Worm (Caenorhabditis elegans) whole organism, L3 larva: ENCODE results near the gene fipr-8.

ENCODE experiments used
- R02D3.7 ChIP-seq: fragments of 150-350 bp; optimal IDR thresholded peaks from 2 replicates; lab custom pipeline; 2014; ENCODE audit warnings: missing biosample characterization, missing genetic modification characterization
- ZK546.5 ChIP-seq: sonication (generic microtip); optimal IDR thresholded peaks from 2 replicates; lab custom pipeline; 2017; ENCODE audit warnings: missing biosample characterization, missing genetic modification characterization
- aly-2 ChIP-seq: fragments of 150-350 bp; optimal IDR thresholded peaks from 2 replicates; lab custom pipeline; 2014; ENCODE audit warnings: missing biosample characterization, missing genetic modification characterization
- ama-1 ChIP-seq: fragments of 150-350 bp; optimal IDR thresholded peaks from 2 replicates; lab custom pipeline; 2018
- ceh-16 ChIP-seq: sonication (generic microtip); optimal IDR thresholded peaks from 2 replicates; lab custom pipeline; 2017; ENCODE audit warnings: missing biosample characterization, missing genetic modification characterization
- ceh-28 ChIP-seq: fragments of 150-350 bp; optimal IDR thresholded peaks from 2 replicates; lab custom pipeline; 2014; ENCODE audit warnings: missing biosample characterization, missing genetic modification reagents, missing genetic modification characterization
- ceh-82 ChIP-seq: fragments of 150-350 bp; optimal IDR thresholded peaks from 2 replicates; lab custom pipeline; 2014; ENCODE audit warnings: missing biosample characterization, missing genetic modification characterization
- ceh-9 ChIP-seq: sonication (generic microtip); optimal IDR thresholded peaks from 2 replicates; lab custom pipeline; 2018; ENCODE audit warnings: missing biosample characterization, missing genetic modification characterization
- daf-12 ChIP-seq: fragments of 150-350 bp; optimal IDR thresholded peaks from 2 replicates; lab custom pipeline; 2014; ENCODE audit warnings: missing biosample characterization, missing genetic modification reagents, missing genetic modification characterization
- egl-27 ChIP-seq: sonication (generic microtip); optimal IDR thresholded peaks from 4 replicates; lab custom pipeline; 2017; ENCODE audit warnings: missing biosample characterization, missing genetic modification reagents, missing genetic modification characterization
- egl-5 ChIP-seq: fragments of 150-350 bp; optimal IDR thresholded peaks from 2 replicates; lab custom pipeline; 2017; ENCODE audit warnings: missing biosample characterization, missing genetic modification reagents, missing genetic modification characterization, inconsistent platforms
- elt-1 ChIP-seq: fragments of 150-350 bp; optimal IDR thresholded peaks from 2 replicates; lab custom pipeline; 2014; ENCODE audit warnings: missing biosample characterization, missing genetic modification characterization
- elt-2 ChIP-seq: sonication (generic microtip); optimal IDR thresholded peaks from 2 replicates; lab custom pipeline; 2016; ENCODE audit warnings: missing genetic modification reagents, mild to moderate bottlenecking, missing genetic modification characterization, missing compliant biosample characterization
- elt-3 ChIP-seq, 3 experiments: fragments of 150-350 bp in 1 of 3; sonication (generic microtip) in 2 of 3; optimal IDR thresholded peaks; 2 replicates in 2 of 3; 4 replicates in 1 of 3; lab custom pipeline; 2014 to 2017; ENCODE audit warnings: missing biosample characterization in 3 of 3, missing genetic modification characterization in 3 of 3
- eor-1 ChIP-seq, 2 experiments: fragments of 150-350 bp; optimal IDR thresholded peaks; 2 replicates each; lab custom pipeline; 2014 to 2018; ENCODE audit warnings: missing biosample characterization in 2 of 2, missing genetic modification characterization in 2 of 2
- fkh-10 ChIP-seq: sonication (generic microtip); optimal IDR thresholded peaks from 2 replicates; lab custom pipeline; 2017; ENCODE audit warnings: missing biosample characterization, missing genetic modification reagents, missing genetic modification characterization
- fkh-2 ChIP-seq: fragments of 150-350 bp; optimal IDR thresholded peaks from 2 replicates; lab custom pipeline; 2014; ENCODE audit warnings: missing biosample characterization, missing genetic modification reagents, missing genetic modification characterization
- fos-1 ChIP-seq: fragments of 150-350 bp; optimal IDR thresholded peaks from 2 replicates; lab custom pipeline; 2014; ENCODE audit warnings: missing biosample characterization, missing genetic modification characterization
- hmg-11 ChIP-seq: sonication (generic microtip); optimal IDR thresholded peaks from 2 replicates; lab custom pipeline; 2016; ENCODE audit warnings: missing genetic modification characterization, missing compliant biosample characterization
- lin-15B ChIP-seq: fragments of 150-350 bp; optimal IDR thresholded peaks from 2 replicates; lab custom pipeline; 2014; ENCODE audit warnings: missing biosample characterization, missing genetic modification characterization
- lin-39 ChIP-seq: fragments of 150-350 bp; optimal IDR thresholded peaks from 2 replicates; lab custom pipeline; 2018; ENCODE audit warnings: missing biosample characterization, missing genetic modification reagents, missing genetic modification characterization
- lsy-12 ChIP-seq: sonication (generic microtip); optimal IDR thresholded peaks from 2 replicates; lab custom pipeline; 2016; ENCODE audit warnings: mild to moderate bottlenecking, missing genetic modification characterization, missing compliant biosample characterization
- mdl-1 ChIP-seq: fragments of 150-350 bp; optimal IDR thresholded peaks from 2 replicates; lab custom pipeline; 2014; ENCODE audit warnings: missing biosample characterization, missing genetic modification characterization
- mml-1 ChIP-seq: fragments of 150-350 bp; sonication (generic microtip); optimal IDR thresholded peaks from 3 replicates; lab custom pipeline; 2014; ENCODE audit warnings: missing biosample characterization, missing genetic modification characterization
- nfya-1 ChIP-seq: sonication (generic microtip); optimal IDR thresholded peaks from 2 replicates; lab custom pipeline; 2017; ENCODE audit warnings: missing genetic modification characterization, mild to moderate bottlenecking, missing compliant biosample characterization, antibody characterized with exemption, moderate library complexity; ENCODE audit not compliant: insufficient read depth
- nhr-11 ChIP-seq: fragments of 150-350 bp; optimal IDR thresholded peaks from 2 replicates; lab custom pipeline; 2014; ENCODE audit warnings: missing biosample characterization, missing genetic modification characterization
- nhr-12 ChIP-seq: fragments of 150-350 bp; optimal IDR thresholded peaks from 2 replicates; lab custom pipeline; 2014; ENCODE audit warnings: missing biosample characterization, missing genetic modification characterization
- nhr-23 ChIP-seq: fragments of 150-350 bp; optimal IDR thresholded peaks from 2 replicates; lab custom pipeline; 2014; ENCODE audit warnings: missing biosample characterization, missing genetic modification reagents, missing genetic modification characterization
- nhr-237 ChIP-seq: fragments of 150-350 bp; optimal IDR thresholded peaks from 2 replicates; lab custom pipeline; 2014; ENCODE audit warnings: missing biosample characterization, missing genetic modification characterization
- nhr-43 ChIP-seq: sonication (generic microtip); optimal IDR thresholded peaks from 2 replicates; lab custom pipeline; 2016; ENCODE audit warnings: mild to moderate bottlenecking, missing genetic modification characterization, missing compliant biosample characterization; ENCODE audit not compliant: poor library complexity, severe bottlenecking
- nhr-67 ChIP-seq: fragments of 150-350 bp; optimal IDR thresholded peaks from 2 replicates; lab custom pipeline; 2014; ENCODE audit warnings: missing biosample characterization, missing genetic modification characterization
- nhr-76 ChIP-seq: fragments of 150-350 bp; sonication (generic microtip); optimal IDR thresholded peaks from 5 replicates; lab custom pipeline; 2014; ENCODE audit warnings: missing biosample characterization, missing genetic modification characterization
- nhr-77 ChIP-seq: fragments of 150-350 bp; optimal IDR thresholded peaks from 2 replicates; lab custom pipeline; 2014; ENCODE audit warnings: missing biosample characterization, missing genetic modification characterization
- pha-4 ChIP-seq: fragments of 150-350 bp; optimal IDR thresholded peaks from 2 replicates; lab custom pipeline; 2014; ENCODE audit warnings: missing biosample characterization, missing genetic modification reagents, missing genetic modification characterization
- pqm-1 ChIP-seq: fragments of 150-350 bp; optimal IDR thresholded peaks from 2 replicates; lab custom pipeline; 2017; ENCODE audit warnings: missing biosample characterization, missing genetic modification characterization, inconsistent platforms
- sea-2 ChIP-seq: fragments of 150-350 bp; sonication (generic microtip); optimal IDR thresholded peaks from 4 replicates; lab custom pipeline; 2014; ENCODE audit warnings: missing biosample characterization, missing genetic modification reagents, missing genetic modification characterization
- skn-1 ChIP-seq: fragments of 150-350 bp; optimal IDR thresholded peaks from 2 replicates; lab custom pipeline; 2014; ENCODE audit warnings: missing biosample characterization, missing genetic modification characterization
- snpc-4 ChIP-seq: fragments of 150-350 bp; optimal IDR thresholded peaks from 2 replicates; lab custom pipeline; 2014; ENCODE audit warnings: missing biosample characterization, missing genetic modification characterization
- tbx-2 ChIP-seq: sonication (generic microtip); optimal IDR thresholded peaks from 2 replicates; lab custom pipeline; 2016; ENCODE audit warnings: mild to moderate bottlenecking, missing genetic modification characterization, missing compliant biosample characterization
- unc-39 ChIP-seq: sonication (generic microtip); optimal IDR thresholded peaks from 4 replicates; lab custom pipeline; 2017; ENCODE audit warnings: missing biosample characterization, missing genetic modification characterization
- unc-62 ChIP-seq: fragments of 150-350 bp; sonication (generic microtip); optimal IDR thresholded peaks from 4 replicates; lab custom pipeline; 2014; ENCODE audit warnings: missing biosample characterization, missing genetic modification reagents, missing genetic modification characterization
- zag-1 ChIP-seq: fragments of 150-350 bp; optimal IDR thresholded peaks from 2 replicates; lab custom pipeline; 2014; ENCODE audit warnings: missing biosample characterization, missing genetic modification characterization
- ztf-11 ChIP-seq: fragments of 150-350 bp; optimal IDR thresholded peaks from 2 replicates; lab custom pipeline; 2014; ENCODE audit warnings: missing biosample characterization, missing genetic modification characterization
- ztf-4 ChIP-seq: fragments of 150-350 bp; optimal IDR thresholded peaks from 2 replicates; lab custom pipeline; 2014; ENCODE audit warnings: missing biosample characterization, missing genetic modification characterization

Gene fipr-8

DNA sequence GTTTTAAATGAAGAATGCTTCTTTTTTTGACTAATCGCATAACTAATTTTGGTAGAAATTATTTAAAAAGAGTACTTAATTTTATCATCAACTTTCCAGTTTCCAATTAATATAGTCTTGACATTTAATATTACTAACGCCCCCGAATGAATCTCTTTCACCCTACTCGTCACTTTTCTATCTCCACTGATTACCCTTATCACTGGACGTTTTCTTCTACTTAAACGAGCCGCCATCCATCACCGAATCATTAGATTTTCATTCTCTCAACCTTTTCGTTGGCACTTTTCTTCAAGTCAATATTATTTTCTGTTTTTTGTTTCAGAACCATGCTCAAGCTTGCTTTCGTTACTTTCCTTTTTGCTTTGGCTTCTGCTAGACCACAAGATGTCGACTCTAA is 37.8 kb upstream of the fipr-8 start, which contains the start of gene lys-1:
Gene lys-1, plus strand, starts transcription at position 326 of the 400 bp plus-strand sequence.
- no peak for TF ChIP-seq fkh-10
- TF ChIP-seq fkh-2 (tag; lab: Kevin White, UChicago), result no peak
- no peak for TF ChIP-seq ZK546.5 (tag; lab: Kevin White, UChicago)
- peak; percentile 83 for TF ChIP-seq pqm-1 (tag; lab: Kevin White, UChicago)
- no peak for TF ChIP-seq unc-62 (GFP tag; lab: Kevin White, UChicago)
- no peak for TF ChIP-seq ztf-11 (tag; lab: Kevin White, UChicago)
- peak; percentile 87 for TF ChIP-seq elt-2 (tag; lab: Kevin White, UChicago)

DNA sequence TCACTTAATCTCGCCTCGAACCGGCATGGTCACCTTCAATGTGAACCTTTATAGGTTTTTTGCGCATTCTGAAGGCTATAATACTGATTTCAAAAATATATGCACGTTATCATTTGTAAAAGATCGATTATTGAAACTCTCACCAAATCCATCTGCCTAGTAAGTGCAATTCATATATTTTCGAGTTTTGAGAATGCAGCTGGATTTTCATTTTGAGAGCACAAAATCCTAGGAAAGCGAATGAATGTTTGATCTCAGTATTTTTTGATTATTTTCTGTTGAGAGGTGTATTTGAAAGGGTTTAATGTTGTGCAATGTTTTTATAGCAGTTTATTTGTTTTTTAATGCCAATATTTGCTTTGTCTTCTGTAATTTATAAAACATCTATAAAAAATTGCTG is 36.3 kb upstream of the fipr-8 start:
- TF ChIP-seq mdl-1 (tag; lab: Kevin White, UChicago) (no peak), pqm-1 (tag; lab: Kevin White, UChicago) (no peak), fkh-10 (no peak), hmg-11 (tag; lab: Kevin White, UChicago) (no peak), pha-4 (tag; lab: Kevin White, UChicago) (no peak), ama-1 (lab: Kevin White, UChicago) (no peak), elt-1 (tag; lab: Kevin White, UChicago) (no peak), nhr-67 (tag; lab: Kevin White, UChicago) (no peak), lin-15B (no peak), ztf-11 (tag; lab: Kevin White, UChicago) (no peak), R02D3.7 (no peak), nhr-76 (no peak)

DNA sequence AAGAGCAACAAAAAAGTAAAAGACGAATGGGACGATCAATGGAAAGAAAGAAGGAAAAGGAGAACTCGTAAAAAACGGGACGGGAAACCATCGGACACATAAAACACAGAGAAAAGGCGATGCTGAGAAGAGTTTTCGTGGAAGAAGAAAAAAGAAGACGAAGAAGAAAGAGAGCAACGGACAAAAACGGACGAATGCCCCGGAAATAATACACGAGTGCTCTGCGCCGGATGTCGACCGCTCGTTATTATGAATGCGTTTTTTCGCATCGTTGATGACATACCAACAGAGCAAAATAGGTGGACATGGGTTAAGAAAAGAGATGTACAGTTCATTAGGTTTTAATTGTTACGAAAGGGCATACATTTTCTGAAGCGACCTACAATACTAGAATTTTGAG is 35.9 kb upstream of the fipr-8 start, which contains the start of gene Y22F5A.11:
Gene Y22F5A.11, minus strand, starts transcription at position 28 of the 400 bp plus-strand sequence.
- TF ChIP-seq elt-3 (tag; optimal IDR thresholded peaks at IDR 0.05; lab: Kevin White, UChicago), result no peak
- no peak for TF ChIP-seq pqm-1 (tag; lab: Kevin White, UChicago)
- TF ChIP-seq hmg-11 (tag; lab: Kevin White, UChicago), result peak; percentile 4
- TF ChIP-seq elt-1 (tag; lab: Kevin White, UChicago), result no peak
- peak; percentile 42 for TF ChIP-seq lin-39 (tag; lab: Kevin White, UChicago)
- TF ChIP-seq lin-15B, result no peak
- TF ChIP-seq snpc-4 (tag; lab: Kevin White, UChicago), result peak; percentile 68
- TF ChIP-seq egl-5, result peak; percentile 46
- no peak for TF ChIP-seq nhr-12 (tag; lab: Kevin White, UChicago)
- TF ChIP-seq fkh-10, result no peak
- peak; percentile 20 for TF ChIP-seq nfya-1
- TF ChIP-seq fos-1 (tag; lab: Kevin White, UChicago), result no peak
- TF ChIP-seq, all 47 proteins: peak for 5

DNA sequence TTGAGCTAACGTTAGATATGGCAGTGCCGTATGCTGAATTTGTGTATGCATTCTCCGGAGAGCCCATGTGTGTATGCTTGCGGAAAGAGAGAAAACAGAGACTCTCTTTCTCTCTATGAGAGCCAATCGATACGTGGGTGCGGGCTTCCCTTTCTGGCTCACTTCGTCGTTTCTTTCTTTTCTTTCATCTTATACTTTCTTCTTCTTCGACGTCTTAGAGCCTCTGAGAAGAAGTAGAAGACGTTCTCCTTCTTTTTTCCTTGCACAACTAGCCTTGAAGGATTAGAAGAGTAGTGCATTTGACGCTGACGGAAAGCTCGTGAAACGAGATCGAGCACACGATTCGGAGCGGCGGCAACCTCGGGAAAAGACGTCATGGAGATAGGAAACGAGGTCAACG is 34.1 kb upstream of the fipr-8 start:
- TF ChIP-seq zag-1 (tag; lab: Kevin White, UChicago) (no peak), nhr-43 (tag; lab: Kevin White, UChicago) (no peak), mml-1 (no peak), nhr-77 (tag; lab: Kevin White, UChicago) (no peak), skn-1 (tag; lab: Kevin White, UChicago) (no peak), nhr-23 (tag; lab: Kevin White, UChicago) (no peak), eor-1 (tag; optimal IDR thresholded peaks at IDR 0.05; lab: Kevin White, UChicago) (no peak), fos-1 (tag; lab: Kevin White, UChicago) (no peak), elt-2 (tag; lab: Kevin White, UChicago) (no peak), nhr-12 (tag; lab: Kevin White, UChicago) (no peak), R02D3.7 (no peak), nfya-1 (peak; percentile 77), ceh-82 (no peak), pha-4 (tag; lab: Kevin White, UChicago) (no peak), nhr-11 (tag; lab: Kevin White, UChicago) (peak; percentile 46), mdl-1 (tag; lab: Kevin White, UChicago) (no peak), hmg-11 (tag; lab: Kevin White, UChicago) (peak; percentile 76), fkh-10 (peak; percentile 85), ceh-28 (tag; lab: Kevin White, UChicago) (peak; percentile 56), nhr-237 (no peak), aly-2 (tag; lab: Kevin White, UChicago) (no peak), elt-3 (tag; optimal IDR thresholded peaks at IDR 0.05; lab: Kevin White, UChicago) (no peak), lsy-12 (tag; lab: Kevin White, UChicago) (no peak), daf-12 (tag; lab: Kevin White, UChicago) (no peak), unc-39 (tag; lab: Kevin White, UChicago) (no peak), pqm-1 (tag; lab: Kevin White, UChicago) (no peak), ama-1 (lab: Kevin White, UChicago) (no peak), lin-15B (no peak), egl-5 (no peak), ztf-4 (no peak), tbx-2 (no peak), ZK546.5 (tag; lab: Kevin White, UChicago) (no peak), ceh-16 (tag; lab: Kevin White, UChicago) (no peak), snpc-4 (tag; lab: Kevin White, UChicago) (peak; percentile 55), ceh-9 (tag; lab: Kevin White, UChicago) (no peak), egl-27 (tag; lab: Kevin White, UChicago) (no peak), elt-1 (tag; lab: Kevin White, UChicago) (peak; percentile 67), sea-2 (GFP tag; lab: Kevin White, UChicago) (peak; percentile 64), fkh-2 (tag; lab: Kevin White, UChicago) (no peak)
